Worm (Caenorhabditis elegans) whole organism, L4 larva: ENCODE measurements around the gene sma-2.

Source experiments
- F37D6.2 ChIP-seq: sonication (generic microtip); optimal IDR thresholded peaks from 2 replicates; lab custom pipeline; 2016; ENCODE audit warnings: mild to moderate bottlenecking, missing genetic modification characterization, missing compliant biosample characterization
- F44E2.7 ChIP-seq: fragments of 200-800 bp; sonication (Bioruptor generic); IDR thresholded peaks from 2 replicates; pipeline ENCODE4 v2.1.2; 2022; ENCODE audit warnings: missing genetic modification characterization, missing compliant biosample characterization
- R02D3.7 ChIP-seq: fragments of 150-350 bp; sonication (generic microtip); optimal IDR thresholded peaks from 3 replicates; lab custom pipeline; 2014; ENCODE audit warnings: missing biosample characterization, missing genetic modification characterization
- T20F7.1 ChIP-seq: fragments of 200-800 bp; sonication (Bioruptor generic); optimal IDR thresholded peaks from 2 replicates; lab custom pipeline; 2018; ENCODE audit warnings: mild to moderate bottlenecking, missing genetic modification characterization, missing compliant biosample characterization
- T26A8.4 ChIP-seq: fragments of 200-800 bp; sonication (Bioruptor generic); IDR thresholded peaks from 2 replicates; pipeline ENCODE4 v1.3.6; 2022; ENCODE audit warnings: missing genetic modification characterization, missing compliant biosample characterization
- Y105C5A.15 ChIP-seq: fragments of 200-800 bp; sonication (Bioruptor generic); IDR thresholded peaks from 2 replicates; pipeline ENCODE4 v1.3.6; 2022; ENCODE audit warnings: missing genetic modification characterization, missing compliant biosample characterization
- ZK337.2 ChIP-seq: fragments of 200-800 bp; sonication (Bioruptor generic); IDR thresholded peaks from 2 replicates; pipeline ENCODE4 v1.3.6; 2022; ENCODE audit warnings: missing genetic modification reagents, missing genetic modification characterization, missing compliant biosample characterization
- aha-1 ChIP-seq: fragments of 150-350 bp; peaks from one replicate; lab custom pipeline; 2014; ENCODE audit warnings: missing biosample characterization, missing genetic modification characterization
- arid-1 ChIP-seq: fragments of 200-800 bp; sonication (Bioruptor generic); conservative IDR thresholded peaks from 2 replicates; pipeline ENCODE4 v1.3.6; 2022; ENCODE audit warnings: missing genetic modification reagents, missing genetic modification characterization, missing compliant biosample characterization
- ceh-20 ChIP-seq: fragments of 200-800 bp; sonication (Bioruptor generic); IDR thresholded peaks from 2 replicates; pipeline ENCODE4 v1.3.6; 2022; ENCODE audit warnings: missing genetic modification reagents, missing genetic modification characterization, missing compliant biosample characterization
- ceh-28 ChIP-seq: fragments of 150-350 bp; optimal IDR thresholded peaks from 2 replicates; lab custom pipeline; 2014; ENCODE audit warnings: missing biosample characterization, missing genetic modification reagents, missing genetic modification characterization
- ceh-44 ChIP-seq: fragments of 200-800 bp; sonication (Bioruptor generic); IDR thresholded peaks from 2 replicates; pipeline ENCODE4 v1.3.6; 2022; ENCODE audit warnings: missing genetic modification reagents, missing genetic modification characterization, missing compliant biosample characterization
- daf-16 ChIP-seq, 3 experiments: sonication (generic microtip); optimal IDR thresholded peaks; 2 replicates each; lab custom pipeline; 2016 to 2017; ENCODE audit warnings: missing genetic modification characterization in 3 of 3, missing genetic modification reagents in 3 of 3, mild to moderate bottlenecking in 2 of 3, missing compliant biosample characterization in 2 of 3, missing biosample characterization in 1 of 3, moderate library complexity in 1 of 3
- dmd-6 ChIP-seq: fragments of 200-800 bp; sonication (Bioruptor generic); IDR thresholded peaks from 2 replicates; pipeline ENCODE4 v1.3.6; 2022; ENCODE audit warnings: missing genetic modification reagents, missing genetic modification characterization, missing compliant biosample characterization
- dpl-1 ChIP-seq: fragments of 150-350 bp; optimal IDR thresholded peaks from 2 replicates; lab custom pipeline; 2014; ENCODE audit warnings: missing biosample characterization, missing genetic modification reagents, missing genetic modification characterization
- dve-1 ChIP-seq: sonication (generic microtip); optimal IDR thresholded peaks from 2 replicates; lab custom pipeline; 2017; ENCODE audit warnings: antibody characterized with exemption, mild to moderate bottlenecking, missing genetic modification characterization, missing compliant biosample characterization; ENCODE audit not compliant: insufficient read depth
- egl-27 ChIP-seq: sonication (generic microtip); optimal IDR thresholded peaks from 3 replicates; lab custom pipeline; 2017; ENCODE audit warnings: missing biosample characterization, missing genetic modification reagents, missing genetic modification characterization
- hlh-11 ChIP-seq: fragments of 200-800 bp; sonication (Bioruptor generic); optimal IDR thresholded peaks from 2 replicates; lab custom pipeline; 2018; ENCODE audit warnings: mild to moderate bottlenecking, missing genetic modification characterization, missing compliant biosample characterization
- hlh-30 ChIP-seq: sonication (generic microtip); optimal IDR thresholded peaks from 2 replicates; lab custom pipeline; 2017; ENCODE audit warnings: antibody characterized with exemption, mild to moderate bottlenecking, missing genetic modification characterization, missing compliant biosample characterization; ENCODE audit not compliant: insufficient read depth
- jun-1 ChIP-seq: fragments of 150-350 bp; optimal IDR thresholded peaks from 2 replicates; lab custom pipeline; 2014; ENCODE audit warnings: missing biosample characterization, missing genetic modification reagents, missing genetic modification characterization
- lim-7 ChIP-seq: fragments of 200-800 bp; sonication (Bioruptor generic); IDR thresholded peaks from 2 replicates; pipeline ENCODE4 v1.3.6; 2022; ENCODE audit warnings: missing genetic modification characterization, missing compliant biosample characterization
- lin-1 ChIP-seq: fragments of 200-800 bp; sonication (Bioruptor generic); IDR thresholded peaks from 2 replicates; pipeline ENCODE4 v1.3.6; 2022; ENCODE audit warnings: missing genetic modification reagents, missing genetic modification characterization, missing compliant biosample characterization
- lin-29 ChIP-seq: fragments of 200-800 bp; sonication (Bioruptor generic); IDR thresholded peaks from 2 replicates; pipeline ENCODE4 v1.3.6; 2022; ENCODE audit warnings: missing genetic modification reagents, missing genetic modification characterization, missing compliant biosample characterization
- lsy-2 ChIP-seq, 2 experiments: fragments of 150-350 bp in 1 of 2; sonication (generic microtip) in 1 of 2; optimal IDR thresholded peaks; 2 replicates each; lab custom pipeline; 2014 to 2017; ENCODE audit warnings: missing biosample characterization in 2 of 2, missing genetic modification characterization in 2 of 2
- mdl-1 ChIP-seq, 2 experiments: fragments of 150-350 bp in 1 of 2; sonication (generic microtip) in 1 of 2; optimal IDR thresholded peaks; 2 replicates each; lab custom pipeline; 2014 to 2017; ENCODE audit warnings: missing biosample characterization in 2 of 2, missing genetic modification characterization in 2 of 2
- mep-1 ChIP-seq: fragments of 150-350 bp; sonication (generic microtip); optimal IDR thresholded peaks from 3 replicates; lab custom pipeline; 2014; ENCODE audit warnings: missing biosample characterization, missing genetic modification characterization
- mes-2 ChIP-seq: sonication (generic microtip); optimal IDR thresholded peaks from 2 replicates; lab custom pipeline; 2016; ENCODE audit warnings: missing genotype, mild to moderate bottlenecking, missing genetic modification characterization, missing compliant biosample characterization; ENCODE audit not compliant: poor library complexity, severe bottlenecking
- mxl-3 ChIP-seq: fragments of 200-800 bp; sonication (Bioruptor generic); optimal IDR thresholded peaks from 2 replicates; lab custom pipeline; 2018; ENCODE audit warnings: mild to moderate bottlenecking, missing genetic modification characterization, missing compliant biosample characterization
- nhr-11 ChIP-seq: fragments of 150-350 bp; optimal IDR thresholded peaks from 2 replicates; lab custom pipeline; 2014; ENCODE audit warnings: missing biosample characterization, missing genetic modification characterization
- nhr-28 ChIP-seq: fragments of 150-350 bp; optimal IDR thresholded peaks from 2 replicates; lab custom pipeline; 2014; ENCODE audit warnings: missing biosample characterization, missing genetic modification characterization
- nhr-48 ChIP-seq: sonication (generic microtip); optimal IDR thresholded peaks from 2 replicates; lab custom pipeline; 2016; ENCODE audit warnings: mild to moderate bottlenecking, missing genetic modification characterization, missing compliant biosample characterization
- rbr-2 ChIP-seq: sonication (generic microtip); optimal IDR thresholded peaks from 2 replicates; lab custom pipeline; 2016; ENCODE audit warnings: missing genotype, missing genetic modification characterization, missing compliant biosample characterization
- tag-97 ChIP-seq: fragments of 200-800 bp; sonication (Bioruptor generic); IDR thresholded peaks from 2 replicates; pipeline ENCODE4 v1.3.6; 2022; ENCODE audit warnings: missing genetic modification characterization, missing compliant biosample characterization
- unc-62 ChIP-seq, 3 experiments: fragments of 150-350 bp in 1 of 3; sonication (generic microtip); optimal IDR thresholded peaks in 2 of 3; peaks in 1 of 3; 1 replicate in 1 of 3; 2 replicates in 2 of 3; lab custom pipeline; 2014 to 2017; ENCODE audit warnings: missing biosample characterization in 3 of 3, missing genetic modification characterization in 3 of 3, missing genetic modification reagents in 3 of 3, missing genotype in 1 of 3
- ztf-7 ChIP-seq: fragments of 150-350 bp; optimal IDR thresholded peaks from 2 replicates; lab custom pipeline; 2014; ENCODE audit warnings: missing biosample characterization, missing genetic modification characterization

sma-2 gene

ce11 chrIII:8779912-8780311 lies 30.4 kb downstream of the sma-2 start, which contains the start of gene K02D10.4:
Gene K02D10.4, minus strand, starts transcription at chrIII:8780012.
- TF ChIP-seq mes-2 (tag; lab: Kevin White, UChicago) (no peak), F37D6.2 (tag; lab: Kevin White, UChicago) (no peak), Y105C5A.15 (GFP tag; lab: Robert Waterston, UW) (no peak), lin-29 (GFP tag; lab: Robert Waterston, UW) (no peak), ceh-44 (GFP tag; lab: Robert Waterston, UW) (no peak), aha-1 (tag; lab: Kevin White, UChicago) (peak; percentile 66), tag-97 (GFP tag; lab: Robert Waterston, UW) (no peak), T26A8.4 (GFP tag; lab: Robert Waterston, UW) (no peak)

ce11 chrIII:8780473-8780872 lies 31.0 kb downstream of the sma-2 start:
- TF ChIP-seq lsy-2 (tag; optimal IDR thresholded peaks at IDR 0.05; lab: Kevin White, UChicago) (peak in 1 of 2 experiments; percentile 43), nhr-11 (peak; percentile 48), mxl-3 (GFP tag; lab: Kevin White, UChicago) (peak; percentile 74), ceh-20 (GFP tag; lab: Robert Waterston, UW) (0 out of 2 replicates have a peak, but pooled peaks have one; percentile 8), ZK337.2 (GFP tag; lab: Robert Waterston, UW) (no peak), hlh-11 (tag; lab: Kevin White, UChicago) (peak; percentile 89), nhr-48 (peak; percentile 52), mep-1 (peak; percentile 50), dmd-6 (peak; percentile 45; the same call in 1 of the 2 replicates), mdl-1 (tag; optimal IDR thresholded peaks at IDR 0.05; lab: Kevin White, UChicago) (peak; percentile 49 to 89), mes-2 (tag; lab: Kevin White, UChicago) (peak; percentile 9), jun-1 (tag; lab: Kevin White, UChicago) (no peak), dve-1 (tag; lab: Kevin White, UChicago) (peak; percentile 33), hlh-30 (tag; lab: Kevin White, UChicago) (peak; percentile 84), aha-1 (tag; lab: Kevin White, UChicago) (peak; percentile 18), ceh-28 (tag; lab: Kevin White, UChicago) (no peak), lin-29 (GFP tag; lab: Robert Waterston, UW) (no peak), unc-62 (GFP tag; optimal IDR thresholded peaks at IDR 0.05 in 1 of 2; lab: Kevin White, UChicago) (peak in 1 of 2 experiments; percentile 99), unc-62 (tag; optimal IDR thresholded peaks at IDR 0.05; lab: Kevin White, UChicago) (no peak), nhr-28 (tag; lab: Kevin White, UChicago) (peak; percentile 81), T20F7.1 (GFP tag; lab: Kevin White, UChicago) (no peak)

- TF ChIP-seq R02D3.7 (tag; lab: Kevin White, UChicago) = no peak
- peak in 1 of 2 experiments; percentile 93 for TF ChIP-seq unc-62 (GFP tag; optimal IDR thresholded peaks at IDR 0.05 in 1 of 2; lab: Kevin White, UChicago)
- no peak for TF ChIP-seq unc-62 (tag; optimal IDR thresholded peaks at IDR 0.05; lab: Kevin White, UChicago)
- TF ChIP-seq dmd-6 = 0 out of 2 replicates have a peak, but pooled peaks have one; percentile 20
- TF ChIP-seq arid-1 = no peak
- TF ChIP-seq mdl-1 (tag; optimal IDR thresholded peaks at IDR 0.05; lab: Kevin White, UChicago) = peak in 1 of 2 experiments; percentile 45
- peak in 1 of 2 experiments; percentile 4 for TF ChIP-seq daf-16 (GFP tag; optimal IDR thresholded peaks at IDR 0.05; lab: Kevin White, UChicago)
- no peak for TF ChIP-seq daf-16 (tag; optimal IDR thresholded peaks at IDR 0.05; lab: Kevin White, UChicago)
- TF ChIP-seq hlh-30 (tag; lab: Kevin White, UChicago) = peak; percentile 52
- TF ChIP-seq nhr-11 = peak; percentile 4
- peak; percentile 2 for TF ChIP-seq hlh-11 (tag; lab: Kevin White, UChicago)
- TF ChIP-seq F44E2.7 (GFP tag; lab: Robert Waterston, UW) = no peak
- no peak for TF ChIP-seq lin-1 (GFP tag; lab: Robert Waterston, UW)
- TF ChIP-seq dpl-1 (GFP tag; lab: Kevin White, UChicago) = peak; percentile 12
- TF ChIP-seq lim-7 (GFP tag; lab: Robert Waterston, UW) = no peak
- no peak for TF ChIP-seq ZK337.2 (GFP tag; lab: Robert Waterston, UW)
- TF ChIP-seq T20F7.1 (GFP tag; lab: Kevin White, UChicago) = no peak
- no peak for TF ChIP-seq mep-1
- TF ChIP-seq ztf-7 (tag; lab: Kevin White, UChicago) = no peak
- peak in 1 of 2 experiments; percentile 47 for TF ChIP-seq lsy-2 (tag; optimal IDR thresholded peaks at IDR 0.05; lab: Kevin White, UChicago)
- TF ChIP-seq rbr-2 (tag; lab: Kevin White, UChicago) = peak; percentile 1
- TF ChIP-seq egl-27 (tag; lab: Kevin White, UChicago) = no peak
Measured at ce11 chrIII:8782080-8782479, 32.6 kb downstream of the sma-2 start.
